Worm (Caenorhabditis elegans) whole organism, L3 larva: ENCODE measurements around the gene dot-1.5.

Source experiments
- R02D3.7 ChIP-seq: fragments of 150-350 bp; optimal IDR thresholded peaks from 2 replicates; lab custom pipeline; 2014; ENCODE audit warnings: missing biosample characterization, missing genetic modification characterization
- ceh-16 ChIP-seq: sonication (generic microtip); optimal IDR thresholded peaks from 2 replicates; lab custom pipeline; 2017; ENCODE audit warnings: missing biosample characterization, missing genetic modification characterization
- nhr-237 ChIP-seq: fragments of 150-350 bp; optimal IDR thresholded peaks from 2 replicates; lab custom pipeline; 2014; ENCODE audit warnings: missing biosample characterization, missing genetic modification characterization
- nhr-28 ChIP-seq: fragments of 150-350 bp; optimal IDR thresholded peaks from 2 replicates; lab custom pipeline; 2014; ENCODE audit warnings: missing biosample characterization, missing genetic modification characterization
- unc-39 ChIP-seq: sonication (generic microtip); optimal IDR thresholded peaks from 4 replicates; lab custom pipeline; 2017; ENCODE audit warnings: missing biosample characterization, missing genetic modification characterization

DNA sequence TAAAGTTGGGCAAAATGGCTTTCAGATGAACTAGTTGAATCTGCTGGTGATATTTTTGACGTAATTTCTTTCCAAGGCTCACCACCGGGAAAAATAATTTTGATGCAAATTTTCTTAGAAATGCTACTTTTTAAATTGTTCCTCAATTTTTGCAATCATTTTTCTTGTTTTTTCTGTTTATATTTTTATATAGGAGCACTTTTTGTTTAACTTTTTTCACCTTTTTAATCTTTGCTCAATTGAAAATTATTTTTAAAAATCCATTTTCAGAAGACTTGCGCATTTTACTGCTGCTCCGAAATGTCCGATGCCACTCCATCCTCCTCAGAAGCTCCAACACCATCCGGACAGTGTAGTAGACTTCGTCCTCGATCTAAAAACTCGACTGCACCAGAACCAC is at the start of gene dot-1.5:
- no peak for TF ChIP-seq ceh-16 (tag; lab: Kevin White, UChicago)
- TF ChIP-seq nhr-237 (tag; lab: Kevin White, UChicago): no peak
- TF ChIP-seq unc-39: no peak
- TF ChIP-seq nhr-28: no peak
- no peak for TF ChIP-seq R02D3.7 (tag; lab: Kevin White, UChicago)
